Worm (Caenorhabditis elegans) whole organism, L4/young adult: ENCODE data around the gene ocam-1.

ENCODE experiments used
- dao-5 ChIP-seq: sonication (generic microtip); optimal IDR thresholded peaks from 2 replicates; lab custom pipeline; 2016; ENCODE audit warnings: missing genotype, missing genetic modification characterization, moderate library complexity, missing compliant biosample characterization
- him-1 ChIP-seq: sonication (generic microtip); optimal IDR thresholded peaks from 2 replicates; lab custom pipeline; 2016; ENCODE audit warnings: missing genotype, missing genetic modification reagents, missing genetic modification characterization, missing compliant biosample characterization

ce11 chrV:14147114-14147513, 20.4 kb downstream of the ocam-1 start:
- TF ChIP-seq dao-5 (tag; lab: Kevin White, UChicago), result no peak
- no peak for TF ChIP-seq him-1 (tag; lab: Kevin White, UChicago)
